Worm (Caenorhabditis elegans) whole organism, L4 larva: ENCODE data around the gene ztf-1.
A peak's percentile ranks its signal among the peaks of the same experiment; 100 is the strongest.

ENCODE experiments used
- F10B5.3 ChIP-seq: sonication (generic microtip); optimal IDR thresholded peaks from 2 replicates; lab custom pipeline; 2016; ENCODE audit warnings: mild to moderate bottlenecking, missing genetic modification characterization, missing compliant biosample characterization
- F37D6.2 ChIP-seq: sonication (generic microtip); optimal IDR thresholded peaks from 2 replicates; lab custom pipeline; 2016; ENCODE audit warnings: mild to moderate bottlenecking, missing genetic modification characterization, missing compliant biosample characterization
- R02D3.7 ChIP-seq: fragments of 150-350 bp; sonication (generic microtip); optimal IDR thresholded peaks from 3 replicates; lab custom pipeline; 2014; ENCODE audit warnings: missing biosample characterization, missing genetic modification characterization
- Y105C5A.15 ChIP-seq: fragments of 200-800 bp; sonication (Bioruptor generic); IDR thresholded peaks from 2 replicates; pipeline ENCODE4 v1.3.6; 2022; ENCODE audit warnings: missing genetic modification characterization, missing compliant biosample characterization
- Y75B8A.6 ChIP-seq: fragments of 200-800 bp; sonication (Bioruptor generic); IDR thresholded peaks from 2 replicates; pipeline ENCODE4 v1.3.6; 2022; ENCODE audit warnings: missing genetic modification reagents, missing genetic modification characterization, missing compliant biosample characterization
- ZK546.5 ChIP-seq, 2 experiments: sonication (generic microtip); optimal IDR thresholded peaks; 2 replicates each; lab custom pipeline; 2017; ENCODE audit warnings: missing biosample characterization in 2 of 2, missing genetic modification characterization in 2 of 2
- aha-1 ChIP-seq: fragments of 150-350 bp; peaks from one replicate; lab custom pipeline; 2014; ENCODE audit warnings: missing biosample characterization, missing genetic modification characterization
- ama-1 ChIP-seq: fragments of 150-350 bp; optimal IDR thresholded peaks from 2 replicates; lab custom pipeline; 2014; ENCODE audit warnings: inconsistent platforms, mixed read lengths
- attf-4 ChIP-seq: sonication (generic microtip); optimal IDR thresholded peaks from 3 replicates; lab custom pipeline; 2017; ENCODE audit warnings: missing biosample characterization, missing genetic modification characterization
- ceh-28 ChIP-seq: fragments of 150-350 bp; optimal IDR thresholded peaks from 2 replicates; lab custom pipeline; 2014; ENCODE audit warnings: missing biosample characterization, missing genetic modification reagents, missing genetic modification characterization
- ces-1 ChIP-seq: fragments of 150-350 bp; sonication (generic microtip); optimal IDR thresholded peaks from 4 replicates; lab custom pipeline; 2014; ENCODE audit warnings: missing biosample characterization, missing genetic modification reagents, missing genetic modification characterization
- daf-16 ChIP-seq, 3 experiments: sonication (generic microtip); optimal IDR thresholded peaks; 2 replicates each; lab custom pipeline; 2016 to 2017; ENCODE audit warnings: missing genetic modification characterization in 3 of 3, missing genetic modification reagents in 3 of 3, mild to moderate bottlenecking in 2 of 3, missing compliant biosample characterization in 2 of 3, missing biosample characterization in 1 of 3, moderate library complexity in 1 of 3
- dpl-1 ChIP-seq: fragments of 150-350 bp; optimal IDR thresholded peaks from 2 replicates; lab custom pipeline; 2014; ENCODE audit warnings: missing biosample characterization, missing genetic modification reagents, missing genetic modification characterization
- dve-1 ChIP-seq: sonication (generic microtip); optimal IDR thresholded peaks from 2 replicates; lab custom pipeline; 2017; ENCODE audit warnings: antibody characterized with exemption, mild to moderate bottlenecking, missing genetic modification characterization, missing compliant biosample characterization; ENCODE audit not compliant: insufficient read depth
- egl-27 ChIP-seq: sonication (generic microtip); optimal IDR thresholded peaks from 3 replicates; lab custom pipeline; 2017; ENCODE audit warnings: missing biosample characterization, missing genetic modification reagents, missing genetic modification characterization
- egl-43 ChIP-seq: fragments of 200-800 bp; sonication (Bioruptor generic); IDR thresholded peaks from 2 replicates; pipeline ENCODE4 v1.3.6; 2022; ENCODE audit warnings: missing genetic modification reagents, missing genetic modification characterization, missing compliant biosample characterization
- hif-1 ChIP-seq, 2 experiments: sonication (generic microtip); optimal IDR thresholded peaks; 2 replicates each; lab custom pipeline; 2016 to 2017; ENCODE audit warnings: missing compliant biosample characterization in 2 of 2, missing genetic modification characterization in 2 of 2, missing genetic modification reagents in 2 of 2, missing genotype in 2 of 2, mild to moderate bottlenecking in 1 of 2
- hlh-11 ChIP-seq: fragments of 200-800 bp; sonication (Bioruptor generic); optimal IDR thresholded peaks from 2 replicates; lab custom pipeline; 2018; ENCODE audit warnings: mild to moderate bottlenecking, missing genetic modification characterization, missing compliant biosample characterization
- hmg-1.1 ChIP-seq: fragments of 200-800 bp; sonication (Bioruptor generic); IDR thresholded peaks from 2 replicates; pipeline ENCODE4 v1.3.6; 2022; ENCODE audit warnings: missing genetic modification reagents, missing genetic modification characterization, missing compliant biosample characterization
- jun-1 ChIP-seq: fragments of 150-350 bp; optimal IDR thresholded peaks from 2 replicates; lab custom pipeline; 2014; ENCODE audit warnings: missing biosample characterization, missing genetic modification reagents, missing genetic modification characterization
- lim-7 ChIP-seq: fragments of 200-800 bp; sonication (Bioruptor generic); IDR thresholded peaks from 2 replicates; pipeline ENCODE4 v1.3.6; 2022; ENCODE audit warnings: missing genetic modification characterization, missing compliant biosample characterization
- lin-1 ChIP-seq: fragments of 200-800 bp; sonication (Bioruptor generic); IDR thresholded peaks from 2 replicates; pipeline ENCODE4 v1.3.6; 2022; ENCODE audit warnings: missing genetic modification reagents, missing genetic modification characterization, missing compliant biosample characterization
- lin-13 ChIP-seq: fragments of 150-350 bp; optimal IDR thresholded peaks from 2 replicates; lab custom pipeline; 2014; ENCODE audit warnings: missing biosample characterization, missing genetic modification reagents, missing genetic modification characterization
- lin-39 ChIP-seq: fragments of 150-350 bp; optimal IDR thresholded peaks from 2 replicates; lab custom pipeline; 2014; ENCODE audit warnings: missing biosample characterization, missing genetic modification reagents, missing genetic modification characterization
- lsy-2 ChIP-seq, 2 experiments: fragments of 150-350 bp in 1 of 2; sonication (generic microtip) in 1 of 2; optimal IDR thresholded peaks; 2 replicates each; lab custom pipeline; 2014 to 2017; ENCODE audit warnings: missing biosample characterization in 2 of 2, missing genetic modification characterization in 2 of 2
- madf-5 ChIP-seq, 2 experiments: fragments of 200-800 bp; sonication (Bioruptor generic); IDR thresholded peaks; 2 replicates each; pipeline ENCODE4 v1.3.6; 2022; ENCODE audit warnings: missing compliant biosample characterization in 2 of 2, missing genetic modification characterization in 2 of 2
- mdl-1 ChIP-seq, 2 experiments: fragments of 150-350 bp in 1 of 2; sonication (generic microtip) in 1 of 2; optimal IDR thresholded peaks; 2 replicates each; lab custom pipeline; 2014 to 2017; ENCODE audit warnings: missing biosample characterization in 2 of 2, missing genetic modification characterization in 2 of 2
- mdt-29 ChIP-seq: fragments of 200-800 bp; sonication (Bioruptor generic); IDR thresholded peaks from 2 replicates; pipeline ENCODE4 v1.3.6; 2022; ENCODE audit warnings: missing genetic modification reagents, missing genetic modification characterization, missing compliant biosample characterization
- nhr-102 ChIP-seq: sonication (generic microtip); optimal IDR thresholded peaks from 2 replicates; lab custom pipeline; 2016; ENCODE audit warnings: mild to moderate bottlenecking, missing genetic modification characterization, moderate library complexity, missing compliant biosample characterization
- nhr-11 ChIP-seq: fragments of 150-350 bp; optimal IDR thresholded peaks from 2 replicates; lab custom pipeline; 2014; ENCODE audit warnings: missing biosample characterization, missing genetic modification characterization
- pqm-1 ChIP-seq: sonication (generic microtip); optimal IDR thresholded peaks from 2 replicates; lab custom pipeline; 2017; ENCODE audit warnings: missing biosample characterization, missing genetic modification characterization
- rbr-2 ChIP-seq: sonication (generic microtip); optimal IDR thresholded peaks from 2 replicates; lab custom pipeline; 2016; ENCODE audit warnings: missing genotype, missing genetic modification characterization, missing compliant biosample characterization
- sdz-12 ChIP-seq: fragments of 200-800 bp; sonication (Bioruptor generic); optimal IDR thresholded peaks from 2 replicates; lab custom pipeline; 2018; ENCODE audit warnings: mild to moderate bottlenecking, missing genetic modification characterization, missing compliant biosample characterization
- skn-1 ChIP-seq: fragments of 150-350 bp; optimal IDR thresholded peaks from 2 replicates; lab custom pipeline; 2014; ENCODE audit warnings: missing biosample characterization, missing genetic modification characterization
- snpc-1.2 ChIP-seq: fragments of 200-800 bp; sonication (Bioruptor generic); IDR thresholded peaks from 2 replicates; pipeline ENCODE4 v1.3.6; 2022; ENCODE audit warnings: missing genetic modification reagents, missing genetic modification characterization, missing compliant biosample characterization
- tra-1 ChIP-seq: fragments of 200-800 bp; sonication (Bioruptor generic); IDR thresholded peaks from 2 replicates; pipeline ENCODE4 v1.3.6; 2022; ENCODE audit warnings: missing genetic modification reagents, missing genetic modification characterization, missing compliant biosample characterization
- unc-62 ChIP-seq, 3 experiments: fragments of 150-350 bp in 1 of 3; sonication (generic microtip); optimal IDR thresholded peaks in 2 of 3; peaks in 1 of 3; 1 replicate in 1 of 3; 2 replicates in 2 of 3; lab custom pipeline; 2014 to 2017; ENCODE audit warnings: missing biosample characterization in 3 of 3, missing genetic modification characterization in 3 of 3, missing genetic modification reagents in 3 of 3, missing genotype in 1 of 3
- zfp-2 ChIP-seq: sonication (generic microtip); optimal IDR thresholded peaks from 2 replicates; lab custom pipeline; 2016; ENCODE audit warnings: mild to moderate bottlenecking, missing genetic modification characterization, missing compliant biosample characterization
- zfp-3 ChIP-seq: fragments of 200-800 bp; sonication (Bioruptor generic); conservative IDR thresholded peaks from 2 replicates; pipeline ENCODE4 v1.3.6; 2022; ENCODE audit warnings: missing genetic modification reagents, missing genetic modification characterization, missing compliant biosample characterization
- zip-2 ChIP-seq: fragments of 150-350 bp; optimal IDR thresholded peaks from 2 replicates; lab custom pipeline; 2014; ENCODE audit warnings: missing biosample characterization, missing genetic modification characterization
- ztf-11 ChIP-seq: fragments of 150-350 bp; optimal IDR thresholded peaks from 2 replicates; lab custom pipeline; 2014; ENCODE audit warnings: missing biosample characterization, missing genetic modification characterization
- ztf-7 ChIP-seq: fragments of 150-350 bp; optimal IDR thresholded peaks from 2 replicates; lab custom pipeline; 2014; ENCODE audit warnings: missing biosample characterization, missing genetic modification characterization

ztf-1 gene

DNA sequence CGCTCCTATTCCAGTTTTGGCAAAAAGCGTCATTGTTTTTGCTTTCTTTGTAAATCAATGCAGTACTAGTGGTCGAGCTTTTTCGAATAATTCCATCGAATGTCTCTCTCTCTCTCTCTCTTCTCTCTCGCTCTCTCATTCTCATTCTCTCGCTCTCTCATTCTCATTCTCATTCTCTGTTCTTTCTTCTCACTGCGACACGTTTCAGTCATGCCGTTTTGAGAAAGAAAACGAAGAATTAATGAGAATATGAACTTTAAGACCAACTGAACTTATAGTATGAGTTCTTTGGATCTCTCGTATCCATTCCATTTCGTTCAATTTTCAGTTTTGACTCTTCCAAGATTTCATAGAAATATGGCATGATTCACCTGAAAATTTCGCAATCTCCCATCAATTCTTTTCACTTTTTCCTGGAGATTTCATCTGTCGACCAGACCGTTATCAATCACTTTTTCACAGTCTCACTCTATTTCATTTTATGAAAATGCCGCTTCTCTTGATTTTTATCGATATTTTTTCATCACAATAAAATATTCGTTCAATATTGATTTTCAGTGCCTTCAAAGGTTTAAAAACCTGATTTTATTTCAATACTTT, 19.6 kb downstream of the ztf-1 start (continued):
- TF ChIP-seq hif-1 (tag; optimal IDR thresholded peaks at IDR 0.05; lab: Kevin White, UChicago) (no peak), nhr-102 (tag; lab: Kevin White, UChicago) (no peak), nhr-11 (peak; percentile 5), jun-1 (tag; lab: Kevin White, UChicago) (no peak), madf-5 (GFP tag; IDR thresholded peaks at IDR 0.05; lab: Robert Waterston, UW) (no peak)
- TF ChIP-seq, all 104 proteins: peak for 6

DNA sequence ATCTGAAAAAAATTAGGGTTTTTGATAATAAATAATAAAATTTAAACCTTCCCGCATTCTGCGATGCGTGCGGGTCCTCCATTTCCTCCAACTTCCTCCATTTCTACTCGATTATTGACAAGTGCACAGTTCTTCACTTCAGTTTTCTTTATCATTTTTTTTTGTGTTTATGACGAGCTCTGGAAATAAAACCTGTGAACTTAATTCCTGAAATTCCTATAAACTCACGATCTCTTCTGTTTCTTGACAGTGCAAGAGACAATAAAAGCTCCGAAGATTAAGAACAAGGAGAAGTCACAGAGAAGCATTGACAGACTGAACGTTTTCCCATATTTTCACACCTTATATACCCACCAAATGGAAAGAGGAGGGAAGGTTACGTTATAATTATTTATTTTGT, 20.3 kb downstream of the ztf-1 start, which contains the start of gene K02D10.3:
Gene K02D10.3 (minus strand): TSS at position 101 of the 400 bp plus-strand sequence.
- TF ChIP-seq mdl-1 (tag; optimal IDR thresholded peaks at IDR 0.05; lab: Kevin White, UChicago) (no peak), F10B5.3 (tag; lab: Kevin White, UChicago) (no peak), Y75B8A.6 (GFP tag; lab: Robert Waterston, UW) (no peak), snpc-1.2 (GFP tag; lab: Robert Waterston, UW) (no peak), ZK546.5 (tag; optimal IDR thresholded peaks at IDR 0.05; lab: Kevin White, UChicago) (no peak), madf-5 (GFP tag; IDR thresholded peaks at IDR 0.05; lab: Robert Waterston, UW) (no peak), hmg-1.1 (GFP tag; lab: Robert Waterston, UW) (no peak), pqm-1 (tag; lab: Kevin White, UChicago) (no peak), egl-27 (no peak), lin-13 (GFP tag; lab: Kevin White, UChicago) (no peak), mdt-29 (GFP tag; lab: Robert Waterston, UW) (no peak), egl-43 (GFP tag; lab: Robert Waterston, UW) (no peak), ama-1 (lab: Kevin White, UChicago) (no peak), sdz-12 (GFP tag; lab: Kevin White, UChicago) (no peak), tra-1 (no peak), ztf-11 (tag; lab: Kevin White, UChicago) (no peak), hlh-11 (no peak), zip-2 (tag; lab: Kevin White, UChicago) (no peak), rbr-2 (tag; lab: Kevin White, UChicago) (no peak), R02D3.7 (tag; lab: Kevin White, UChicago) (no peak)
- TF ChIP-seq, all 104 proteins: peak for 0

DNA sequence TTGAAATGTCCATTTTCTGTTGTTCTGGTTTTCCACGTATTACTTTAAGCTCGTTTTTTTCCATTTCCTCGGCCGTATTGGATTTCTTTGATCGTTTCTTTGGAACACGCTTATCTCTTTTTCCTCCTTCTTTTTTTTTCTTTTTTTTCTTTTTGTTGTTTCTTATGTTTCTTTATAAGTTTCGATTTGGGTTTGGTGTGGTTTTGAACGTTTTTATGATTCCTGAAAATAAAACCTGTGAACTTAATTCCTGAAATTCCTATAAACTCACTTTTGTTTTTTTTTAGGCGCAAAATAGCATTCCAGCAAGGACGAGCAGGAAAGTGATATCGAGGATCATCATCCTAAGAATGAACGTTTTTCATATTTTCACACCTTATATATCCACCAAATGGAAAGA, 21.0 kb downstream of the ztf-1 start, which contains the start of gene K02D10.2:
Gene K02D10.2 (minus strand): TSS at position 101 of the 400 bp plus-strand sequence.
- no peak for TF ChIP-seq lsy-2 (tag; optimal IDR thresholded peaks at IDR 0.05; lab: Kevin White, UChicago)
- no peak for TF ChIP-seq lin-39 (tag; lab: Kevin White, UChicago)
- no peak for TF ChIP-seq dve-1 (tag; lab: Kevin White, UChicago)
- TF ChIP-seq, all 104 proteins: peak for 0

ce11 chrIII:8770243-8770642, 21.9 kb downstream of the ztf-1 start:
- no peak for TF ChIP-seq lsy-2 (tag; optimal IDR thresholded peaks at IDR 0.05; lab: Kevin White, UChicago)
- TF ChIP-seq Y105C5A.15 (GFP tag; lab: Robert Waterston, UW) = 0 out of 2 replicates have a peak, but pooled peaks have one; percentile 43
- no peak for TF ChIP-seq dpl-1 (GFP tag; lab: Kevin White, UChicago)
- no peak for TF ChIP-seq Y75B8A.6 (GFP tag; lab: Robert Waterston, UW)
- TF ChIP-seq hlh-11 = peak; percentile 15
- no peak for TF ChIP-seq F37D6.2 (tag; lab: Kevin White, UChicago)

ce11 chrIII:8769253-8769652, 22.9 kb downstream of the ztf-1 start, which contains the start of gene K02D10.1:
Gene K02D10.1, plus strand, starts transcription at chrIII:8769536.
- TF ChIP-seq ces-1 (GFP tag; lab: Kevin White, UChicago) (no peak), snpc-1.2 (GFP tag; lab: Robert Waterston, UW) (no peak), lin-1 (no peak), lim-7 (GFP tag; lab: Robert Waterston, UW) (no peak), ama-1 (lab: Kevin White, UChicago) (peak; percentile 64), ztf-7 (tag; lab: Kevin White, UChicago) (no peak), aha-1 (tag; lab: Kevin White, UChicago) (peak; percentile 81), zfp-3 (no peak), skn-1 (no peak), daf-16 (GFP tag; optimal IDR thresholded peaks at IDR 0.05; lab: Kevin White, UChicago) (no peak), daf-16 (tag; optimal IDR thresholded peaks at IDR 0.05; lab: Kevin White, UChicago) (peak; percentile 26), F37D6.2 (tag; lab: Kevin White, UChicago) (no peak), zfp-2 (tag; lab: Kevin White, UChicago) (no peak), unc-62 (GFP tag; optimal IDR thresholded peaks at IDR 0.05 in 1 of 2; lab: Kevin White, UChicago) (no peak), unc-62 (tag; optimal IDR thresholded peaks at IDR 0.05; lab: Kevin White, UChicago) (no peak), attf-4 (tag; lab: Kevin White, UChicago) (no peak), lsy-2 (tag; optimal IDR thresholded peaks at IDR 0.05; lab: Kevin White, UChicago) (peak in 1 of 2 experiments; percentile 1), ceh-28 (tag; lab: Kevin White, UChicago) (no peak)
